Fruit fly (Drosophila melanogaster): Measurements from ENCODE around the gene CG5877.

CG5877 gene

dm6 chrX:15323302-15323880 lies 30.6 kb downstream of the CG5877 start (continued):
- TF ChIP-seq Usf (GFP tag; optimal IDR thresholded peaks at IDR 0.05) (peak; percentile 38), MBD-R2 (GFP tag; IDR thresholded peaks at IDR 0.05) (peak; percentile 95), CG2202 (tag; optimal IDR thresholded peaks at IDR 0.05) (peak; percentile 35), tap (tag; optimal IDR thresholded peaks at IDR 0.05) (peak; percentile 61), Sin3A (optimal IDR thresholded peaks at IDR 0.05) (no peak), pho (GFP tag; optimal IDR thresholded peaks at IDR 0.05) (peak; percentile 84), Atf6 (GFP tag; IDR thresholded peaks at IDR 0.05) (peak; percentile 88), CG14710 (tag; optimal IDR thresholded peaks at IDR 0.05) (peak; percentile 49), fd64A (GFP tag; optimal IDR thresholded peaks at IDR 0.05) (peak; percentile 75), jigr1 (GFP tag; IDR thresholded peaks at IDR 0.05) (0 out of 3 replicates have a peak, but pooled peaks have one; percentile 42), GATAe (GFP tag; conservative IDR thresholded peaks at IDR 0.05) (peak; percentile 37; the same call in 1 of the 2 replicates), H2.0 (GFP tag; IDR thresholded peaks at IDR 0.05) (peak; percentile 87), YL-1 (GFP tag; optimal IDR thresholded peaks at IDR 0.05) (peak; percentile 97), CG16815 (GFP tag; optimal IDR thresholded peaks at IDR 0.05) (peak; percentile 72), CG5180 (GFP tag; optimal IDR thresholded peaks at IDR 0.05) (peak; percentile 73), sens-2 (GFP tag; IDR thresholded peaks at IDR 0.05) (peak; percentile 75; the same call in 1 of the 2 replicates), CG15479 (GFP tag; optimal IDR thresholded peaks at IDR 0.05) (no peak), ase (GFP tag; IDR thresholded peaks at IDR 0.05) (peak; percentile 89), jumu (GFP tag; optimal IDR thresholded peaks at IDR 0.05) (peak; percentile 92), HLH54F (GFP tag; optimal IDR thresholded peaks at IDR 0.05) (peak; percentile 83), abd-A (tag; optimal IDR thresholded peaks at IDR 0.05) (no peak), stwl (tag; optimal IDR thresholded peaks at IDR 0.05) (peak; percentile 34), Drgx (GFP tag; IDR thresholded peaks at IDR 0.05) (peak; percentile 89), CG31365 (tag; optimal IDR thresholded peaks at IDR 0.05) (peak; percentile 54), Nf-YC (tag; optimal IDR thresholded peaks at IDR 0.05) (peak; percentile 68), Dip3 (GFP tag; optimal IDR thresholded peaks at IDR 0.05) (peak; percentile 75), Rfx (GFP tag; IDR thresholded peaks at IDR 0.05) (peak; percentile 97), tin (GFP tag; optimal IDR thresholded peaks at IDR 0.05) (peak; percentile 89), org-1 (GFP tag; optimal IDR thresholded peaks at IDR 0.05) (peak; percentile 70), Dll (GFP tag; IDR thresholded peaks at IDR 0.05; ENCODE audit: partially characterized antibody) (0 out of 4 replicates have a peak, but pooled peaks have one; percentile 39), CG2120 (GFP tag; optimal IDR thresholded peaks at IDR 0.05) (peak; percentile 90), CG11247 (GFP tag; IDR thresholded peaks at IDR 0.05) (peak; percentile 91), CG10267 (tag; optimal IDR thresholded peaks at IDR 0.05) (peak; percentile 42), CG32767 (GFP tag; IDR thresholded peaks at IDR 0.05) (peak; percentile 81), Poxn (GFP tag; IDR thresholded peaks at IDR 0.05) (peak; percentile 68), CG34224 (GFP tag; IDR thresholded peaks at IDR 0.05; ENCODE audit: partially characterized antibody) (peak; percentile 54; the same call in 1 of the 3 replicates), Dp (GFP tag; optimal IDR thresholded peaks at IDR 0.05) (peak; percentile 26), fu2 (GFP tag; optimal IDR thresholded peaks at IDR 0.05) (peak; percentile 78), CG7839 (tag; optimal IDR thresholded peaks at IDR 0.05) (peak; percentile 77), CG3847 (GFP tag; IDR thresholded peaks at IDR 0.05) (peak; percentile 79), ap (GFP tag; IDR thresholded peaks at IDR 0.05) (peak; percentile 83), sima (GFP tag; optimal IDR thresholded peaks at IDR 0.05) (peak; percentile 26), CG33557 (GFP tag; optimal IDR thresholded peaks at IDR 0.05) (peak; percentile 36), Oli (tag; optimal IDR thresholded peaks at IDR 0.05) (peak; percentile 61), her (GFP tag; optimal IDR thresholded peaks at IDR 0.05) (peak; percentile 93), luna (GFP tag; optimal IDR thresholded peaks at IDR 0.05) (peak; percentile 50), slou (GFP tag; optimal IDR thresholded peaks at IDR 0.05) (peak; percentile 29), CG12659 (GFP tag; optimal IDR thresholded peaks at IDR 0.05) (peak; percentile 88), h (optimal IDR thresholded peaks at IDR 0.05) (no peak), NC2α (GFP tag; optimal IDR thresholded peaks at IDR 0.05) (peak; percentile 81), PHDP (tag; optimal IDR thresholded peaks at IDR 0.05) (peak; percentile 75)

Data from whole organism, embryonic.